Worm (Caenorhabditis elegans) whole organism, young adult: ENCODE results near the gene F56D2.3.
A peak's percentile ranks its signal among the peaks of the same experiment; 100 is the strongest.

Source experiments
- B0336.3 ChIP-seq: fragments of 200-800 bp; sonication (Bioruptor generic); IDR thresholded peaks from 2 replicates; pipeline ENCODE4 v1.3.6; 2022; ENCODE audit warnings: missing genetic modification characterization, missing compliant biosample characterization
- F22D6.2 ChIP-seq: sonication (generic microtip); optimal IDR thresholded peaks from 2 replicates; lab custom pipeline; 2016; ENCODE audit warnings: mild to moderate bottlenecking, missing genetic modification characterization, missing compliant biosample characterization
- F33H1.4 ChIP-seq: fragments of 200-800 bp; sonication (Bioruptor generic); IDR thresholded peaks from 2 replicates; pipeline ENCODE4 v1.3.6; 2022; ENCODE audit warnings: missing genetic modification reagents, missing genetic modification characterization, missing compliant biosample characterization
- F39B2.1 ChIP-seq: fragments of 200-800 bp; sonication (Bioruptor generic); IDR thresholded peaks from 2 replicates; pipeline ENCODE4 v1.3.6; 2022; ENCODE audit warnings: missing genetic modification reagents, missing genetic modification characterization, missing compliant biosample characterization
- F55B11.4 ChIP-seq: sonication (generic microtip); optimal IDR thresholded peaks from 2 replicates; lab custom pipeline; 2016; ENCODE audit warnings: missing compliant biosample characterization, missing genetic modification characterization, borderline replicate concordance; ENCODE audit not compliant: insufficient read depth
- F57A8.1 ChIP-seq: fragments of 200-800 bp; sonication (Bioruptor generic); optimal IDR thresholded peaks from 2 replicates; lab custom pipeline; 2018; ENCODE audit warnings: mild to moderate bottlenecking, missing genetic modification characterization, moderate library complexity, missing compliant biosample characterization
- K11D2.4 ChIP-seq: fragments of 200-800 bp; sonication (Bioruptor generic); IDR thresholded peaks from 2 replicates; pipeline ENCODE4 v1.3.6; 2022; ENCODE audit warnings: missing genetic modification reagents, missing genetic modification characterization, missing compliant biosample characterization
- Y53G8AR.9 ChIP-seq: fragments of 200-800 bp; sonication (Bioruptor generic); conservative IDR thresholded peaks from 2 replicates; pipeline ENCODE4 v1.3.6; 2022; ENCODE audit warnings: missing genetic modification reagents, missing genetic modification characterization, missing compliant biosample characterization
- ZK185.1 ChIP-seq: sonication (generic microtip); optimal IDR thresholded peaks from 2 replicates; lab custom pipeline; 2016; ENCODE audit warnings: mild to moderate bottlenecking, missing genetic modification characterization, missing compliant biosample characterization; ENCODE audit not compliant: poor library complexity, severe bottlenecking
- akir-1 ChIP-seq: fragments of 200-800 bp; sonication (Bioruptor generic); optimal IDR thresholded peaks from 2 replicates; lab custom pipeline; 2018; ENCODE audit warnings: mild to moderate bottlenecking, missing genetic modification characterization, moderate library complexity, missing compliant biosample characterization
- ama-1 ChIP-seq, 3 experiments: fragments of 150-350 bp in 1 of 3; sonication (generic microtip) in 2 of 3; optimal IDR thresholded peaks; 2 replicates each; lab custom pipeline; 2014 to 2018; ENCODE audit warnings: missing biosample characterization in 2 of 3, missing genetic modification characterization in 2 of 3, missing genetic modification reagents in 2 of 3
- attf-5 ChIP-seq: fragments of 200-800 bp; sonication (Bioruptor generic); optimal IDR thresholded peaks from 2 replicates; lab custom pipeline; 2018; ENCODE audit warnings: mild to moderate bottlenecking, missing genetic modification characterization, missing compliant biosample characterization
- attf-6 ChIP-seq: fragments of 200-800 bp; sonication (Bioruptor generic); IDR thresholded peaks from 2 replicates; pipeline ENCODE4 v1.3.6; 2022; ENCODE audit warnings: missing genetic modification reagents, missing genetic modification characterization, missing compliant biosample characterization
- cebp-1 ChIP-seq, 2 experiments: fragments of 200-800 bp in 1 of 2; sonication (Bioruptor generic) in 1 of 2; sonication (generic microtip) in 1 of 2; IDR thresholded peaks in 1 of 2; optimal IDR thresholded peaks in 1 of 2; 2 replicates each; pipeline versions ENCODE4 v1.3.6 to Lab custom; 2017 to 2022; ENCODE audit warnings: missing compliant biosample characterization in 2 of 2, missing genetic modification characterization in 2 of 2, mild to moderate bottlenecking in 1 of 2, missing genetic modification reagents in 1 of 2, moderate library complexity in 1 of 2
- dox-1 ChIP-seq: fragments of 200-800 bp; sonication (Bioruptor generic); IDR thresholded peaks from 2 replicates; pipeline ENCODE4 v1.3.6; 2022; ENCODE audit warnings: missing genetic modification reagents, missing genetic modification characterization, missing compliant biosample characterization
- egl-18 ChIP-seq: fragments of 200-800 bp; sonication (Bioruptor generic); IDR thresholded peaks from 2 replicates; pipeline ENCODE4 v1.3.6; 2022; ENCODE audit warnings: missing genetic modification reagents, missing genetic modification characterization, missing compliant biosample characterization
- ekl-4 ChIP-seq: fragments of 200-800 bp; sonication (Bioruptor generic); IDR thresholded peaks from 2 replicates; pipeline ENCODE4 v1.3.6; 2022; ENCODE audit warnings: missing genetic modification reagents, missing genetic modification characterization, missing compliant biosample characterization
- him-1 ChIP-seq: sonication (generic microtip); optimal IDR thresholded peaks from 2 replicates; lab custom pipeline; 2016; ENCODE audit warnings: missing genotype, missing genetic modification reagents, missing genetic modification characterization, missing compliant biosample characterization
- hlh-26 ChIP-seq: fragments of 200-800 bp; sonication (Bioruptor generic); conservative IDR thresholded peaks from 2 replicates; pipeline ENCODE4 v1.3.6; 2022; ENCODE audit warnings: missing genetic modification reagents, missing genetic modification characterization, missing compliant biosample characterization
- hmg-1.2 ChIP-seq: fragments of 200-800 bp; sonication (Bioruptor generic); IDR thresholded peaks from 2 replicates; pipeline ENCODE4 v1.3.6; 2022; ENCODE audit warnings: missing genetic modification reagents, missing genetic modification characterization, missing compliant biosample characterization
- lin-26 ChIP-seq: fragments of 200-800 bp; sonication (Bioruptor generic); IDR thresholded peaks from 2 replicates; pipeline ENCODE4 v1.3.6; 2022; ENCODE audit warnings: missing genetic modification reagents, missing genetic modification characterization, missing compliant biosample characterization
- lin-35 ChIP-seq, 3 experiments: fragments of 150-350 bp in 2 of 3; sonication (generic microtip) in 1 of 3; optimal IDR thresholded peaks; 2 replicates each; lab custom pipeline; 2014 to 2018; ENCODE audit warnings: missing biosample characterization in 3 of 3, missing genetic modification characterization in 3 of 3, missing genetic modification reagents in 3 of 3
- lin-40 ChIP-seq: sonication (generic microtip); optimal IDR thresholded peaks from 2 replicates; lab custom pipeline; 2016; ENCODE audit warnings: missing genetic modification characterization, mild to moderate bottlenecking, missing compliant biosample characterization, missing genotype, missing genetic modification reagents
- lir-1 ChIP-seq: fragments of 200-800 bp; sonication (Bioruptor generic); conservative IDR thresholded peaks from 2 replicates; pipeline ENCODE4 v1.3.6; 2022; ENCODE audit warnings: missing genetic modification reagents, missing genetic modification characterization, missing compliant biosample characterization
- lsy-27 ChIP-seq: sonication (generic microtip); optimal IDR thresholded peaks from 2 replicates; lab custom pipeline; 2017; ENCODE audit warnings: missing genetic modification characterization, mild to moderate bottlenecking, missing compliant biosample characterization, antibody characterized with exemption, missing genotype, borderline replicate concordance; ENCODE audit not compliant: insufficient read depth
- madf-10 ChIP-seq: sonication (generic microtip); optimal IDR thresholded peaks from 2 replicates; lab custom pipeline; 2016; ENCODE audit warnings: mild to moderate bottlenecking, missing genetic modification characterization, missing compliant biosample characterization
- madf-8 ChIP-seq: fragments of 200-800 bp; sonication (Bioruptor generic); conservative IDR thresholded peaks from 2 replicates; pipeline ENCODE4 v1.3.6; 2022; ENCODE audit warnings: missing genetic modification reagents, missing genetic modification characterization, missing compliant biosample characterization
- mcd-1 ChIP-seq: fragments of 200-800 bp; sonication (Bioruptor generic); IDR thresholded peaks from 2 replicates; pipeline ENCODE4 v1.3.6; 2022; ENCODE audit warnings: missing genetic modification reagents, missing genetic modification characterization, missing compliant biosample characterization
- nfyb-1 ChIP-seq: fragments of 200-800 bp; sonication (Bioruptor generic); IDR thresholded peaks from 2 replicates; pipeline ENCODE4 v1.3.6; 2022; ENCODE audit warnings: missing genetic modification reagents, missing genetic modification characterization, missing compliant biosample characterization
- nhr-120 ChIP-seq: fragments of 200-800 bp; sonication (Bioruptor generic); IDR thresholded peaks from 2 replicates; pipeline ENCODE4 v1.3.6; 2022; ENCODE audit warnings: missing genetic modification characterization, missing compliant biosample characterization
- nhr-179 ChIP-seq: sonication (generic microtip); optimal IDR thresholded peaks from 2 replicates; lab custom pipeline; 2016; ENCODE audit warnings: mild to moderate bottlenecking, missing genetic modification characterization, missing compliant biosample characterization
- nhr-80 ChIP-seq: sonication (generic microtip); optimal IDR thresholded peaks from 2 replicates; lab custom pipeline; 2016; ENCODE audit warnings: missing genetic modification characterization, missing compliant biosample characterization
- nhr-90 ChIP-seq: sonication (generic microtip); optimal IDR thresholded peaks from 2 replicates; lab custom pipeline; 2016; ENCODE audit warnings: missing genotype, mild to moderate bottlenecking, missing genetic modification characterization, missing compliant biosample characterization
- pha-4 ChIP-seq: fragments of 150-350 bp; sonication (generic microtip); optimal IDR thresholded peaks from 2 replicates; lab custom pipeline; 2014; ENCODE audit warnings: missing biosample characterization, missing genetic modification reagents, missing genetic modification characterization
- rcor-1 ChIP-seq: fragments of 200-800 bp; sonication (Bioruptor generic); IDR thresholded peaks from 2 replicates; pipeline ENCODE4 v1.3.6; 2022; ENCODE audit warnings: missing genetic modification reagents, missing genetic modification characterization, missing compliant biosample characterization
- rec-8 ChIP-seq, 2 experiments: sonication (generic microtip); optimal IDR thresholded peaks; 2 replicates each; lab custom pipeline; 2016; ENCODE audit warnings: mild to moderate bottlenecking in 2 of 2, missing genetic modification characterization in 2 of 2, missing genetic modification reagents in 2 of 2, missing genotype in 2 of 2, missing biosample characterization in 1 of 2, missing compliant biosample characterization in 1 of 2, moderate library complexity in 1 of 2
- snpc-4 ChIP-seq, 5 experiments: fragments of 150-350 bp in 1 of 5; sonication (generic microtip) in 4 of 5; optimal IDR thresholded peaks; 2 replicates each; lab custom pipeline; 2014 to 2018; ENCODE audit warnings: missing genetic modification characterization in 5 of 5, missing biosample characterization in 3 of 5, antibody characterized with exemption in 2 of 5, mild to moderate bottlenecking in 2 of 5, missing compliant biosample characterization in 2 of 5, missing genotype in 2 of 5, moderate library complexity in 2 of 5, missing genetic modification reagents in 1 of 5
- unc-130 ChIP-seq: sonication (generic microtip); optimal IDR thresholded peaks from 2 replicates; lab custom pipeline; 2016; ENCODE audit warnings: missing genetic modification reagents, missing genetic modification characterization, missing compliant biosample characterization
- xnd-1 ChIP-seq: sonication (generic microtip); optimal IDR thresholded peaks from 2 replicates; lab custom pipeline; 2016; ENCODE audit warnings: missing genotype, missing genetic modification reagents, missing genetic modification characterization, missing compliant biosample characterization
- zfh-2 ChIP-seq: fragments of 200-800 bp; sonication (Bioruptor generic); conservative IDR thresholded peaks from 2 replicates; pipeline ENCODE4 v1.3.6; 2022; ENCODE audit warnings: missing genetic modification reagents, missing genetic modification characterization, missing compliant biosample characterization
- ztf-18 ChIP-seq: sonication (generic microtip); optimal IDR thresholded peaks from 2 replicates; lab custom pipeline; 2016; ENCODE audit warnings: missing genotype, mild to moderate bottlenecking, missing genetic modification characterization, missing compliant biosample characterization
- ztf-22 ChIP-seq: fragments of 200-800 bp; sonication (Bioruptor generic); optimal IDR thresholded peaks from 2 replicates; lab custom pipeline; 2018; ENCODE audit warnings: mild to moderate bottlenecking, missing genetic modification characterization, moderate library complexity, missing compliant biosample characterization
- ztf-6 ChIP-seq: fragments of 200-800 bp; sonication (Bioruptor generic); IDR thresholded peaks from 2 replicates; pipeline ENCODE4 v1.3.6; 2022; ENCODE audit warnings: missing genetic modification reagents, missing genetic modification characterization, missing compliant biosample characterization

F56D2.3 gene

DNA sequence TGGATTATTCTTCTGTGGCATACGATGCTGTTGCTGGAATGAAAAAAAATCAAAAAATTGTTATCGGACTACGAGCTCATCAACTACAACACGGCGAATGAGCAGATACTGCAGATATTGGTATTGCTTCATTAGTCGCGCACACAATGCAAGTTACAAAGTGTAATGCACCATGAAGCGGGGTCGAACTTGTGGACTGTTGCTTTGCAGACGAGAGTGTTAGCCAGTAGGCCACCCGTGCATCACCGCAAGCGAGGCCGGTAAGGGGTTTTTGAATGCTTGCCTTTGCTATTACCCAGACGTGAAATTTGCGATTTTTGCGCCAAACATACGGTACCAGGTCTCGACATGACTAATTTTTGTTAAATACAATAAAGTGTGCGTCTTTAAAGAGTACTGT, 17.3 kb downstream of the F56D2.3 start (continued):
- TF ChIP-seq hlh-26 (GFP tag; lab: Robert Waterston, UW) (no peak), dox-1 (peak; percentile 84), nhr-90 (tag; lab: Kevin White, UChicago) (peak; percentile 92), akir-1 (GFP tag; lab: Kevin White, UChicago) (no peak), F55B11.4 (no peak), K11D2.4 (GFP tag; lab: Robert Waterston, UW) (0 out of 2 replicates have a peak, but pooled peaks have one; percentile 49), pha-4 (tag; lab: Kevin White, UChicago) (no peak), F57A8.1 (GFP tag; lab: Kevin White, UChicago) (peak; percentile 57), cebp-1 (GFP tag; IDR thresholded peaks at IDR 0.05; lab: Robert Waterston, UW) (0 out of 2 replicates have a peak, but pooled peaks have one; percentile 48), cebp-1 (tag; optimal IDR thresholded peaks at IDR 0.05; lab: Kevin White, UChicago) (peak; percentile 76), nhr-120 (GFP tag; lab: Robert Waterston, UW) (0 out of 2 replicates have a peak, but pooled peaks have one; percentile 87), Y53G8AR.9 (GFP tag; lab: Robert Waterston, UW) (peak; percentile 68), ama-1 (optimal IDR thresholded peaks at IDR 0.05; lab: Kevin White, UChicago) (no peak), ama-1 (GFP tag; optimal IDR thresholded peaks at IDR 0.05; lab: Kevin White, UChicago) (peak; percentile 26 to 83), lir-1 (peak; percentile 74), mcd-1 (GFP tag; lab: Robert Waterston, UW) (peak; percentile 74)

DNA sequence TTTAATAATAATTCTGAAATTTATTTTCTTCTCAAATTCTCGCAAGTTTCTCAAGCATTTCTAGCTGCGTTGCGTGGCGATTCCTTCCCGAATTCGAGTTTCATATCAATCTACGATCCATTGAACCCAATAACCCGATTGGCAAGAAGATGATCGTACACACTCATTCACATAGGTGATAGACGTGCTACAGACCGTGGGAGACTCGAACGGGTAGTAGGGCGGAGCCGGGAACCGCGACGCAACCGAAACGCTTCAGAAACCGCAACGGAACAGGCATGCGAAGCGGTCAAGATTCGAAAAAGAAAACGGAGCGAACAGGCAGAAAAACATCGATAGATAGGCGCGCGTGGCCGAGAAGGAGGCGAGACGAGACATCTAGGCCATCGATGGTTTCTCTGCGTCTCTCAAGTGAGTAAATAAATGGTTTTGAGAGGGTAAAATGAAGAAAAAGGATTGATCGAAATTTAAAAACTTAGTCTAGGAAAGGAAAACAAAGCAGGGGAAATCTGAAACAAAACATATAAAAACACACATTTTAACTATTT, 18.8 kb downstream of the F56D2.3 start, which contains the start of gene madf-11:
madf-11 (minus strand) TSS at position 51 of the 548 bp plus-strand sequence.
- TF ChIP-seq pha-4 (tag; lab: Kevin White, UChicago) = peak; percentile 19
- no peak for TF ChIP-seq F55B11.4
- TF ChIP-seq ekl-4 = peak; percentile 10; the same call in 1 of the 2 replicates
- TF ChIP-seq egl-18 (GFP tag; lab: Robert Waterston, UW) = no peak
- TF ChIP-seq nhr-80 (tag; lab: Kevin White, UChicago) = peak; percentile 53
- TF ChIP-seq F39B2.1 = no peak
- no peak for TF ChIP-seq snpc-4 (GFP tag; optimal IDR thresholded peaks at IDR 0.05; lab: Kevin White, UChicago)
- TF ChIP-seq snpc-4 (tag; optimal IDR thresholded peaks at IDR 0.05; lab: Kevin White, UChicago) = peak in 2 of 4 experiments; percentile 18 to 33
- TF ChIP-seq dox-1 = peak; percentile 33; the same call in 1 of the 2 replicates
- no peak for TF ChIP-seq rec-8 (tag; optimal IDR thresholded peaks at IDR 0.05; lab: Kevin White, UChicago)
- peak in 1 of 3 experiments; percentile 67 for TF ChIP-seq lin-35 (GFP tag; optimal IDR thresholded peaks at IDR 0.05; lab: Kevin White, UChicago)
- no peak for TF ChIP-seq attf-6 (GFP tag; lab: Robert Waterston, UW)
- TF ChIP-seq B0336.3 = no peak
- no peak for TF ChIP-seq xnd-1 (tag; lab: Kevin White, UChicago)
- peak; percentile 19; the same call in 1 of the 2 replicates for TF ChIP-seq F33H1.4
- peak; percentile 57; the same call in 1 of the 2 replicates for TF ChIP-seq hmg-1.2
- no peak for TF ChIP-seq ztf-22 (GFP tag; lab: Kevin White, UChicago)
- no peak for TF ChIP-seq madf-8 (GFP tag; lab: Robert Waterston, UW)
- TF ChIP-seq attf-5 = peak; percentile 88
- TF ChIP-seq nhr-179 (tag; lab: Kevin White, UChicago) = no peak
- 0 out of 2 replicates have a peak, but pooled peaks have one; percentile 42 for TF ChIP-seq Y53G8AR.9 (GFP tag; lab: Robert Waterston, UW)
- TF ChIP-seq nfyb-1 = 0 out of 2 replicates have a peak, but pooled peaks have one; percentile 35
- TF ChIP-seq lin-26 (GFP tag; lab: Robert Waterston, UW) = no peak
- peak; percentile 28 for TF ChIP-seq ZK185.1 (tag; lab: Kevin White, UChicago)
- TF ChIP-seq him-1 = no peak
- peak; percentile 34; the same call in 1 of the 2 replicates for TF ChIP-seq rcor-1
- peak; percentile 39 for TF ChIP-seq lin-40 (tag; lab: Kevin White, UChicago)
- peak; percentile 9 for TF ChIP-seq ztf-18
- peak; percentile 90 for TF ChIP-seq zfh-2 (GFP tag; lab: Robert Waterston, UW)
- TF ChIP-seq lsy-27 = no peak
- TF ChIP-seq ztf-6 = no peak
- TF ChIP-seq F22D6.2 = no peak
- peak; percentile 7 for TF ChIP-seq madf-10 (tag; lab: Kevin White, UChicago)
- no peak for TF ChIP-seq unc-130 (GFP tag; lab: Kevin White, UChicago)
